Worm (Caenorhabditis elegans) whole organism, L4 larva: ENCODE measurements around the gene swp-1.

Source experiments
- D1046.2 ChIP-seq: fragments of 200-800 bp; sonication (Bioruptor generic); IDR thresholded peaks from 2 replicates; pipeline ENCODE4 v1.3.6; 2022; ENCODE audit warnings: missing genetic modification characterization, missing compliant biosample characterization
- T26A8.4 ChIP-seq: fragments of 200-800 bp; sonication (Bioruptor generic); IDR thresholded peaks from 2 replicates; pipeline ENCODE4 v1.3.6; 2022; ENCODE audit warnings: missing genetic modification characterization, missing compliant biosample characterization
- Y105C5A.15 ChIP-seq: fragments of 200-800 bp; sonication (Bioruptor generic); IDR thresholded peaks from 2 replicates; pipeline ENCODE4 v1.3.6; 2022; ENCODE audit warnings: missing genetic modification characterization, missing compliant biosample characterization
- Y5F2A.4 ChIP-seq: fragments of 200-800 bp; sonication (Bioruptor generic); optimal IDR thresholded peaks from 2 replicates; lab custom pipeline; 2018; ENCODE audit warnings: mild to moderate bottlenecking, missing genetic modification characterization, missing compliant biosample characterization
- ZK337.2 ChIP-seq: fragments of 200-800 bp; sonication (Bioruptor generic); IDR thresholded peaks from 2 replicates; pipeline ENCODE4 v1.3.6; 2022; ENCODE audit warnings: missing genetic modification reagents, missing genetic modification characterization, missing compliant biosample characterization
- aha-1 ChIP-seq: fragments of 150-350 bp; peaks from one replicate; lab custom pipeline; 2014; ENCODE audit warnings: missing biosample characterization, missing genetic modification characterization
- ama-1 ChIP-seq: fragments of 150-350 bp; optimal IDR thresholded peaks from 2 replicates; lab custom pipeline; 2014; ENCODE audit warnings: inconsistent platforms, mixed read lengths
- attf-4 ChIP-seq: sonication (generic microtip); optimal IDR thresholded peaks from 3 replicates; lab custom pipeline; 2017; ENCODE audit warnings: missing biosample characterization, missing genetic modification characterization
- ceh-20 ChIP-seq: fragments of 200-800 bp; sonication (Bioruptor generic); IDR thresholded peaks from 2 replicates; pipeline ENCODE4 v1.3.6; 2022; ENCODE audit warnings: missing genetic modification reagents, missing genetic modification characterization, missing compliant biosample characterization
- ceh-28 ChIP-seq: fragments of 150-350 bp; optimal IDR thresholded peaks from 2 replicates; lab custom pipeline; 2014; ENCODE audit warnings: missing biosample characterization, missing genetic modification reagents, missing genetic modification characterization
- ceh-44 ChIP-seq: fragments of 200-800 bp; sonication (Bioruptor generic); IDR thresholded peaks from 2 replicates; pipeline ENCODE4 v1.3.6; 2022; ENCODE audit warnings: missing genetic modification reagents, missing genetic modification characterization, missing compliant biosample characterization
- ceh-62 ChIP-seq: sonication (generic microtip); optimal IDR thresholded peaks from 2 replicates; lab custom pipeline; 2017; ENCODE audit warnings: missing biosample characterization, missing genetic modification characterization
- daf-16 ChIP-seq, 3 experiments: sonication (generic microtip); optimal IDR thresholded peaks; 2 replicates each; lab custom pipeline; 2016 to 2017; ENCODE audit warnings: missing genetic modification characterization in 3 of 3, missing genetic modification reagents in 3 of 3, mild to moderate bottlenecking in 2 of 3, missing compliant biosample characterization in 2 of 3, missing biosample characterization in 1 of 3, moderate library complexity in 1 of 3
- dmd-6 ChIP-seq: fragments of 200-800 bp; sonication (Bioruptor generic); IDR thresholded peaks from 2 replicates; pipeline ENCODE4 v1.3.6; 2022; ENCODE audit warnings: missing genetic modification reagents, missing genetic modification characterization, missing compliant biosample characterization
- dmd-9 ChIP-seq: fragments of 200-800 bp; sonication (Bioruptor generic); IDR thresholded peaks from 2 replicates; pipeline ENCODE4 v1.3.6; 2022; ENCODE audit warnings: missing genetic modification reagents, missing genetic modification characterization, missing compliant biosample characterization
- dpl-1 ChIP-seq: fragments of 150-350 bp; optimal IDR thresholded peaks from 2 replicates; lab custom pipeline; 2014; ENCODE audit warnings: missing biosample characterization, missing genetic modification reagents, missing genetic modification characterization
- dve-1 ChIP-seq: sonication (generic microtip); optimal IDR thresholded peaks from 2 replicates; lab custom pipeline; 2017; ENCODE audit warnings: antibody characterized with exemption, mild to moderate bottlenecking, missing genetic modification characterization, missing compliant biosample characterization; ENCODE audit not compliant: insufficient read depth
- egl-43 ChIP-seq: fragments of 200-800 bp; sonication (Bioruptor generic); IDR thresholded peaks from 2 replicates; pipeline ENCODE4 v1.3.6; 2022; ENCODE audit warnings: missing genetic modification reagents, missing genetic modification characterization, missing compliant biosample characterization
- hlh-11 ChIP-seq: fragments of 200-800 bp; sonication (Bioruptor generic); optimal IDR thresholded peaks from 2 replicates; lab custom pipeline; 2018; ENCODE audit warnings: mild to moderate bottlenecking, missing genetic modification characterization, missing compliant biosample characterization
- hlh-30 ChIP-seq: sonication (generic microtip); optimal IDR thresholded peaks from 2 replicates; lab custom pipeline; 2017; ENCODE audit warnings: antibody characterized with exemption, mild to moderate bottlenecking, missing genetic modification characterization, missing compliant biosample characterization; ENCODE audit not compliant: insufficient read depth
- hmg-1.1 ChIP-seq: fragments of 200-800 bp; sonication (Bioruptor generic); IDR thresholded peaks from 2 replicates; pipeline ENCODE4 v1.3.6; 2022; ENCODE audit warnings: missing genetic modification reagents, missing genetic modification characterization, missing compliant biosample characterization
- lin-1 ChIP-seq: fragments of 200-800 bp; sonication (Bioruptor generic); IDR thresholded peaks from 2 replicates; pipeline ENCODE4 v1.3.6; 2022; ENCODE audit warnings: missing genetic modification reagents, missing genetic modification characterization, missing compliant biosample characterization
- lin-38 ChIP-seq: fragments of 200-800 bp; sonication (Bioruptor generic); IDR thresholded peaks from 2 replicates; pipeline ENCODE4 v1.3.6; 2022; ENCODE audit warnings: missing genetic modification reagents, missing genetic modification characterization, missing compliant biosample characterization
- lir-3 ChIP-seq: sonication (generic microtip); optimal IDR thresholded peaks from 2 replicates; lab custom pipeline; 2016; ENCODE audit warnings: mild to moderate bottlenecking, missing genetic modification characterization, missing compliant biosample characterization
- lsy-2 ChIP-seq, 2 experiments: fragments of 150-350 bp in 1 of 2; sonication (generic microtip) in 1 of 2; optimal IDR thresholded peaks; 2 replicates each; lab custom pipeline; 2014 to 2017; ENCODE audit warnings: missing biosample characterization in 2 of 2, missing genetic modification characterization in 2 of 2
- madf-9 ChIP-seq: fragments of 200-800 bp; sonication (Bioruptor generic); conservative IDR thresholded peaks from 2 replicates; pipeline ENCODE4 v1.3.6; 2022; ENCODE audit warnings: missing genetic modification reagents, missing genetic modification characterization, missing compliant biosample characterization
- mdl-1 ChIP-seq, 2 experiments: fragments of 150-350 bp in 1 of 2; sonication (generic microtip) in 1 of 2; optimal IDR thresholded peaks; 2 replicates each; lab custom pipeline; 2014 to 2017; ENCODE audit warnings: missing biosample characterization in 2 of 2, missing genetic modification characterization in 2 of 2
- mep-1 ChIP-seq: fragments of 150-350 bp; sonication (generic microtip); optimal IDR thresholded peaks from 3 replicates; lab custom pipeline; 2014; ENCODE audit warnings: missing biosample characterization, missing genetic modification characterization
- mes-2 ChIP-seq: sonication (generic microtip); optimal IDR thresholded peaks from 2 replicates; lab custom pipeline; 2016; ENCODE audit warnings: missing genotype, mild to moderate bottlenecking, missing genetic modification characterization, missing compliant biosample characterization; ENCODE audit not compliant: poor library complexity, severe bottlenecking
- mxl-3 ChIP-seq: fragments of 200-800 bp; sonication (Bioruptor generic); optimal IDR thresholded peaks from 2 replicates; lab custom pipeline; 2018; ENCODE audit warnings: mild to moderate bottlenecking, missing genetic modification characterization, missing compliant biosample characterization
- nhr-111 ChIP-seq: fragments of 200-800 bp; sonication (Bioruptor generic); optimal IDR thresholded peaks from 2 replicates; lab custom pipeline; 2018; ENCODE audit warnings: mild to moderate bottlenecking, missing genetic modification characterization, missing compliant biosample characterization
- nhr-28 ChIP-seq: fragments of 150-350 bp; optimal IDR thresholded peaks from 2 replicates; lab custom pipeline; 2014; ENCODE audit warnings: missing biosample characterization, missing genetic modification characterization
- nhr-41 ChIP-seq: fragments of 200-800 bp; sonication (Bioruptor generic); IDR thresholded peaks from 2 replicates; pipeline ENCODE4 v1.3.6; 2022; ENCODE audit warnings: missing genetic modification reagents, missing genetic modification characterization, missing compliant biosample characterization
- nhr-42 ChIP-seq: fragments of 200-800 bp; sonication (Bioruptor generic); IDR thresholded peaks from 2 replicates; pipeline ENCODE4 v1.3.6; 2022; ENCODE audit warnings: missing genetic modification characterization, missing compliant biosample characterization
- nhr-48 ChIP-seq: sonication (generic microtip); optimal IDR thresholded peaks from 2 replicates; lab custom pipeline; 2016; ENCODE audit warnings: mild to moderate bottlenecking, missing genetic modification characterization, missing compliant biosample characterization
- pqm-1 ChIP-seq: sonication (generic microtip); optimal IDR thresholded peaks from 2 replicates; lab custom pipeline; 2017; ENCODE audit warnings: missing biosample characterization, missing genetic modification characterization
- rbr-2 ChIP-seq: sonication (generic microtip); optimal IDR thresholded peaks from 2 replicates; lab custom pipeline; 2016; ENCODE audit warnings: missing genotype, missing genetic modification characterization, missing compliant biosample characterization
- sdz-12 ChIP-seq: fragments of 200-800 bp; sonication (Bioruptor generic); optimal IDR thresholded peaks from 2 replicates; lab custom pipeline; 2018; ENCODE audit warnings: mild to moderate bottlenecking, missing genetic modification characterization, missing compliant biosample characterization
- snpc-4 ChIP-seq: fragments of 150-350 bp; optimal IDR thresholded peaks from 2 replicates; lab custom pipeline; 2014; ENCODE audit warnings: missing biosample characterization, missing genetic modification characterization
- spr-1 ChIP-seq: sonication (generic microtip); optimal IDR thresholded peaks from 2 replicates; lab custom pipeline; 2016; ENCODE audit warnings: mild to moderate bottlenecking, missing genetic modification characterization, missing compliant biosample characterization
- unc-62 ChIP-seq, 3 experiments: fragments of 150-350 bp in 1 of 3; sonication (generic microtip); optimal IDR thresholded peaks in 2 of 3; peaks in 1 of 3; 1 replicate in 1 of 3; 2 replicates in 2 of 3; lab custom pipeline; 2014 to 2017; ENCODE audit warnings: missing biosample characterization in 3 of 3, missing genetic modification characterization in 3 of 3, missing genetic modification reagents in 3 of 3, missing genotype in 1 of 3
- vab-7 ChIP-seq: fragments of 200-800 bp; sonication (Bioruptor generic); IDR thresholded peaks from 2 replicates; pipeline ENCODE4 v1.3.6; 2022; ENCODE audit warnings: missing genetic modification reagents, missing genetic modification characterization, missing compliant biosample characterization
- zip-11 ChIP-seq: fragments of 200-800 bp; sonication (Bioruptor generic); IDR thresholded peaks from 2 replicates; pipeline ENCODE4 v1.3.6; 2022; ENCODE audit warnings: missing genetic modification characterization, missing compliant biosample characterization
- zip-2 ChIP-seq: fragments of 150-350 bp; optimal IDR thresholded peaks from 2 replicates; lab custom pipeline; 2014; ENCODE audit warnings: missing biosample characterization, missing genetic modification characterization

swp-1 gene

DNA sequence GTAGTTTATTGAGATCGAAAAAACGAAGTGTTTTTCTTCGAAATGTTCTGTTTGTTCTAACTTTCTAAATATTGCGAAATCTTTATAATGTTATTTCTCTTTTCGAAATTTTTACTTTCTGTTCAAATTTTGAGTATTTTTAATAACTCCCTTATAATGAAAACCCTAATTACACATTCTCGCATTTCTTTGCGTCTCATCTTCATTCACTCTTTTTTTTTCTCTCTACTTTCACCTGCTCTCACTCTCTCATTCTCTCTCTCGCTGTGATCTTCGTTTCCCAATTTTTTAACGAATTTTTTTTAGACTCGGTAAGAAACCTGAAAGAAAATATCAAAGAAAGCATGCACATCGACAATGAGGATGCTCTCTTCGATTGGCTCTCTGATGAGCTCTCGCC, 5.9 kb upstream of the swp-1 start, which contains the start of gene rbm-26:
TSS of gene rbm-26 (plus strand) at position 301 of the 400 bp plus-strand sequence.
- TF ChIP-seq pqm-1 (tag; lab: Kevin White, UChicago) (no peak), daf-16 (GFP tag; optimal IDR thresholded peaks at IDR 0.05; lab: Kevin White, UChicago) (no peak), daf-16 (tag; optimal IDR thresholded peaks at IDR 0.05; lab: Kevin White, UChicago) (peak; percentile 6)
- TF ChIP-seq, all 104 proteins: peak for 1

DNA sequence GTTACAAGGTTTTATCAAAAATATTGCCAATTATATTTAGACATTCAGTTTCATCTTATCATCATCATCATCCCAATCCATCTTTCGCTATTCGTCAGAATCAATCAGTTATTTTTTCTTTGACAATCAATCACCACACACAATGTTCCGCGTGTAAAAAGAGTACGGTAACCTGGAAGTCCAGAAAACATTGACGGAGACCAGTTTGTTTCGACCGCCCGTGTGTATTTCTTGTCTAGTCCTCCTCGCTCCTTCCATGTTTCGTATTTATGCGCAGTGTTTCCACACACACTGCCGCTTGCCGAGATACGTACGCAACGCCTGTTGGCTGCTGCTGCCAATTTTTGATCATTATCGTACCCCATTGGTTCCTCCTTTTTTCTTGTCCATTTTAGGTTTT, 5.4 kb upstream of the swp-1 start:
- TF ChIP-seq nhr-48 (tag; lab: Kevin White, UChicago) (peak; percentile 64), hlh-11 (tag; lab: Kevin White, UChicago) (peak; percentile 86), pqm-1 (tag; lab: Kevin White, UChicago) (peak; percentile 4), dmd-9 (GFP tag; lab: Robert Waterston, UW) (no peak), ama-1 (lab: Kevin White, UChicago) (peak; percentile 51), spr-1 (tag; lab: Kevin White, UChicago) (peak; percentile 45), ceh-62 (tag; lab: Kevin White, UChicago) (no peak), zip-2 (tag; lab: Kevin White, UChicago) (no peak), snpc-4 (tag; lab: Kevin White, UChicago) (no peak), rbr-2 (tag; lab: Kevin White, UChicago) (peak; percentile 22), hlh-30 (tag; lab: Kevin White, UChicago) (peak; percentile 44), madf-9 (GFP tag; lab: Robert Waterston, UW) (0 out of 2 replicates have a peak, but pooled peaks have one; percentile 42), ceh-20 (GFP tag; lab: Robert Waterston, UW) (0 out of 2 replicates have a peak, but pooled peaks have one; percentile 37), mep-1 (peak; percentile 53), unc-62 (GFP tag; optimal IDR thresholded peaks at IDR 0.05 in 1 of 2; lab: Kevin White, UChicago) (peak in 1 of 2 experiments; percentile 76), unc-62 (tag; optimal IDR thresholded peaks at IDR 0.05; lab: Kevin White, UChicago) (no peak), zip-11 (GFP tag; lab: Robert Waterston, UW) (no peak), attf-4 (no peak), mdl-1 (tag; optimal IDR thresholded peaks at IDR 0.05; lab: Kevin White, UChicago) (peak in 1 of 2 experiments; percentile 80), Y105C5A.15 (GFP tag; lab: Robert Waterston, UW) (no peak), dpl-1 (GFP tag; lab: Kevin White, UChicago) (no peak), D1046.2 (no peak), nhr-111 (GFP tag; lab: Kevin White, UChicago) (no peak), aha-1 (tag; lab: Kevin White, UChicago) (peak; percentile 83), T26A8.4 (no peak), nhr-42 (GFP tag; lab: Robert Waterston, UW) (no peak), Y5F2A.4 (no peak), egl-43 (GFP tag; lab: Robert Waterston, UW) (no peak), mxl-3 (GFP tag; lab: Kevin White, UChicago) (peak; percentile 95), ceh-28 (no peak), lin-1 (GFP tag; lab: Robert Waterston, UW) (no peak), sdz-12 (GFP tag; lab: Kevin White, UChicago) (no peak), mes-2 (tag; lab: Kevin White, UChicago) (peak; percentile 41), vab-7 (GFP tag; lab: Robert Waterston, UW) (no peak), nhr-28 (tag; lab: Kevin White, UChicago) (peak; percentile 86), ZK337.2 (GFP tag; lab: Robert Waterston, UW) (no peak), dmd-6 (peak; percentile 30; the same call in 1 of the 2 replicates), nhr-41 (GFP tag; lab: Robert Waterston, UW) (0 out of 2 replicates have a peak, but pooled peaks have one; percentile 26), lsy-2 (tag; optimal IDR thresholded peaks at IDR 0.05; lab: Kevin White, UChicago) (peak; percentile 59 to 81), ceh-44 (GFP tag; lab: Robert Waterston, UW) (no peak), lin-38 (GFP tag; lab: Robert Waterston, UW) (no peak), dve-1 (tag; lab: Kevin White, UChicago) (peak; percentile 41), lir-3 (tag; lab: Kevin White, UChicago) (no peak), hmg-1.1 (GFP tag; lab: Robert Waterston, UW) (0 out of 2 replicates have a peak, but pooled peaks have one; percentile 37)
